Worm (Caenorhabditis elegans) whole organism, L3 larva: ENCODE measurements around the gene R05F9.9.

Experiments
- ZK546.5 ChIP-seq: sonication (generic microtip); optimal IDR thresholded peaks from 2 replicates; lab custom pipeline; 2017; ENCODE audit warnings: missing biosample characterization, missing genetic modification characterization
- mdl-1 ChIP-seq: fragments of 150-350 bp; optimal IDR thresholded peaks from 2 replicates; lab custom pipeline; 2014; ENCODE audit warnings: missing biosample characterization, missing genetic modification characterization
- mml-1 ChIP-seq: fragments of 150-350 bp; sonication (generic microtip); optimal IDR thresholded peaks from 3 replicates; lab custom pipeline; 2014; ENCODE audit warnings: missing biosample characterization, missing genetic modification characterization
- snpc-4 ChIP-seq: fragments of 150-350 bp; optimal IDR thresholded peaks from 2 replicates; lab custom pipeline; 2014; ENCODE audit warnings: missing biosample characterization, missing genetic modification characterization

ce11 chrII:4934954-4935353 lies 33.1 kb upstream of the R05F9.9 start, which contains the start of gene gst-30:
- TF ChIP-seq mdl-1 (tag; lab: Kevin White, UChicago): no peak
- no peak for TF ChIP-seq mml-1 (tag; lab: Kevin White, UChicago)
- no peak for TF ChIP-seq snpc-4
- TF ChIP-seq ZK546.5 (tag; lab: Kevin White, UChicago): no peak
